Fruit fly (Drosophila melanogaster) whole organism, embryonic: ENCODE measurements around the gene Eip63F-1.

Experiments
- Asciz ChIP-seq: fragments of 200-800 bp; sonication (Bioruptor generic); optimal IDR thresholded peaks from 2 replicates; lab custom pipeline; 2017; ENCODE audit warnings: missing biosample characterization, mild to moderate bottlenecking, missing genetic modification characterization, missing genetic modification reagents
- B-H2 ChIP-seq: fragments of 200-800 bp; sonication (Bioruptor generic); optimal IDR thresholded peaks from 2 replicates; lab custom pipeline; 2018; ENCODE audit warnings: missing biosample characterization, mild to moderate bottlenecking, missing genetic modification characterization
- CG10321 ChIP-seq: fragments of 200-800 bp; sonication (Bioruptor generic); IDR thresholded peaks from 2 replicates; pipeline ENCODE4 v1.3.6; 2022; ENCODE audit warnings: missing biosample characterization, missing genetic modification characterization
- CG11504 ChIP-seq: fragments of 200-800 bp; sonication (Bioruptor generic); optimal IDR thresholded peaks from 3 replicates; lab custom pipeline; 2019; ENCODE audit warnings: missing biosample characterization, mild to moderate bottlenecking, missing genetic modification characterization, moderate library complexity
- CG12071 ChIP-seq: fragments of 200-800 bp; sonication (Bioruptor generic); optimal IDR thresholded peaks from 3 replicates; lab custom pipeline; 2018; ENCODE audit warnings: missing biosample characterization, mild to moderate bottlenecking, missing genetic modification characterization
- CG12299 ChIP-seq: fragments of 200-800 bp; sonication (Bioruptor generic); optimal IDR thresholded peaks from 2 replicates; lab custom pipeline; 2018; ENCODE audit warnings: missing biosample characterization, mild to moderate bottlenecking, missing genetic modification characterization
- CG1233 ChIP-seq: fragments of 200-800 bp; sonication (Bioruptor generic); optimal IDR thresholded peaks from 4 replicates; lab custom pipeline; 2018; ENCODE audit warnings: missing biosample characterization, mild to moderate bottlenecking, missing genetic modification characterization
- CG13296 ChIP-seq: fragments of 200-800 bp; sonication (Bioruptor generic); optimal IDR thresholded peaks from 3 replicates; lab custom pipeline; 2018; ENCODE audit warnings: missing biosample characterization, mild to moderate bottlenecking, missing genetic modification characterization
- CG13624 ChIP-seq: fragments of 200-800 bp; sonication (Bioruptor generic); optimal IDR thresholded peaks from 2 replicates; lab custom pipeline; 2016; ENCODE audit warnings: missing biosample characterization, missing genetic modification characterization
- CG15011 ChIP-seq: fragments of 200-800 bp; sonication (Bioruptor generic); optimal IDR thresholded peaks from 3 replicates; lab custom pipeline; 2018; ENCODE audit warnings: missing biosample characterization, mild to moderate bottlenecking, missing genetic modification characterization
- CG15269 ChIP-seq: fragments of 200-800 bp; sonication (Bioruptor generic); optimal IDR thresholded peaks from 2 replicates; lab custom pipeline; 2018; ENCODE audit warnings: missing biosample characterization, mild to moderate bottlenecking, missing genetic modification characterization, moderate library complexity
- CG15514 ChIP-seq: fragments of 200-800 bp; sonication (Bioruptor generic); optimal IDR thresholded peaks from 3 replicates; lab custom pipeline; 2017; ENCODE audit warnings: missing biosample characterization, missing genetic modification characterization, mild to moderate bottlenecking, moderate library complexity, missing genetic modification reagents
- CG16779 ChIP-seq: fragments of 200-800 bp; sonication (Bioruptor generic); IDR thresholded peaks from 2 replicates; pipeline ENCODE4 v1.3.6; 2022; ENCODE audit warnings: missing biosample characterization, missing genetic modification characterization
- CG1792 ChIP-seq: fragments of 200-800 bp; sonication (Bioruptor generic); optimal IDR thresholded peaks from 2 replicates; lab custom pipeline; 2016; ENCODE audit warnings: missing biosample characterization, missing genetic modification characterization
- CG18619 ChIP-seq: fragments of 200-800 bp; sonication (Bioruptor generic); optimal IDR thresholded peaks from 3 replicates; lab custom pipeline; 2017; ENCODE audit warnings: missing biosample characterization, mild to moderate bottlenecking, missing genetic modification characterization
- CG2199 ChIP-seq: fragments of 200-800 bp; sonication (Bioruptor generic); IDR thresholded peaks from 3 replicates; pipeline ENCODE4 v1.3.6; 2022; ENCODE audit warnings: missing biosample characterization, missing genetic modification characterization
- CG2678 ChIP-seq: fragments of 200-800 bp; sonication (Bioruptor generic); optimal IDR thresholded peaks from 3 replicates; lab custom pipeline; 2019; ENCODE audit warnings: missing biosample characterization, mild to moderate bottlenecking, missing genetic modification characterization, moderate library complexity
- CG5245 ChIP-seq: fragments of 200-800 bp; sonication (Bioruptor generic); optimal IDR thresholded peaks from 3 replicates; lab custom pipeline; 2016; ENCODE audit warnings: missing biosample characterization, missing genetic modification characterization
- CG6765 ChIP-seq: fragments of 200-800 bp; sonication (Bioruptor generic); optimal IDR thresholded peaks from 3 replicates; lab custom pipeline; 2017; ENCODE audit warnings: missing biosample characterization, mild to moderate bottlenecking, missing genetic modification characterization
- CG8290 ChIP-seq, 3 experiments: fragments of 200-800 bp; sonication (Bioruptor generic); optimal IDR thresholded peaks; 2 replicates each; lab custom pipeline; 2016 to 2019; ENCODE audit warnings: missing biosample characterization in 3 of 3, missing genetic modification characterization in 3 of 3, mild to moderate bottlenecking in 2 of 3, moderate library complexity in 1 of 3
- CG8765 ChIP-seq: fragments of 200-800 bp; sonication (Bioruptor generic); IDR thresholded peaks from 2 replicates; pipeline ENCODE4 v1.3.6; 2022; ENCODE audit warnings: missing biosample characterization, missing genetic modification characterization
- CG8924 ChIP-seq: fragments of 200-800 bp; optimal IDR thresholded peaks from 3 replicates; lab custom pipeline; 2019; ENCODE audit warnings: missing biosample characterization, mild to moderate bottlenecking, missing genetic modification characterization, moderate library complexity
- CG9215 ChIP-seq: fragments of 200-800 bp; sonication (Bioruptor generic); IDR thresholded peaks from 2 replicates; pipeline ENCODE4 v1.3.6; 2022; ENCODE audit warnings: missing biosample characterization, missing genetic modification characterization
- CG9797 ChIP-seq: fragments of 200-800 bp; sonication (Bioruptor generic); optimal IDR thresholded peaks from 3 replicates; lab custom pipeline; 2018; ENCODE audit warnings: missing biosample characterization, mild to moderate bottlenecking, missing genetic modification characterization
- Fer1 ChIP-seq: fragments of 200-800 bp; sonication (Bioruptor generic); optimal IDR thresholded peaks from 2 replicates; lab custom pipeline; 2017; ENCODE audit warnings: missing biosample characterization, mild to moderate bottlenecking, missing genetic modification characterization
- Fer2 ChIP-seq: fragments of 200-800 bp; sonication (Bioruptor generic); optimal IDR thresholded peaks from 2 replicates; lab custom pipeline; 2018; ENCODE audit warnings: missing biosample characterization, mild to moderate bottlenecking, missing genetic modification characterization, moderate library complexity
- Fer3 ChIP-seq: fragments of 200-800 bp; sonication (Bioruptor generic); optimal IDR thresholded peaks from 2 replicates; lab custom pipeline; 2018; ENCODE audit warnings: missing biosample characterization, mild to moderate bottlenecking, missing genetic modification characterization, moderate library complexity
- GATAe ChIP-seq: fragments of 200-800 bp; sonication (Bioruptor generic); conservative IDR thresholded peaks from 2 replicates; pipeline ENCODE4 v1.3.6; 2022; ENCODE audit warnings: missing biosample characterization, missing genetic modification characterization
- HHEX ChIP-seq: fragments of 200-800 bp; sonication (Bioruptor generic); optimal IDR thresholded peaks from 3 replicates; lab custom pipeline; 2017; ENCODE audit warnings: missing biosample characterization, mild to moderate bottlenecking, missing genetic modification characterization, missing genetic modification reagents
- Hmr ChIP-seq: fragments of 200-800 bp; sonication (Bioruptor generic); optimal IDR thresholded peaks from 3 replicates; lab custom pipeline; 2017; ENCODE audit warnings: mild to moderate bottlenecking, missing biosample characterization, missing genetic modification reagents, missing genetic modification characterization
- NfI ChIP-seq: fragments of 200-800 bp; sonication (Bioruptor generic); optimal IDR thresholded peaks from 3 replicates; lab custom pipeline; 2018; ENCODE audit warnings: missing biosample characterization, mild to moderate bottlenecking, missing genetic modification characterization, moderate library complexity
- Sox100B ChIP-seq: fragments of 200-800 bp; sonication (Bioruptor generic); optimal IDR thresholded peaks from 3 replicates; lab custom pipeline; 2018; ENCODE audit warnings: missing biosample characterization, mild to moderate bottlenecking, missing genetic modification characterization
- ash1 ChIP-seq: fragments of 200-800 bp; sonication (Bioruptor generic); optimal IDR thresholded peaks from 2 replicates; lab custom pipeline; 2018; ENCODE audit warnings: missing biosample characterization, mild to moderate bottlenecking, missing genetic modification characterization
- br ChIP-seq: fragments of >200 bp; optimal IDR thresholded peaks from 2 replicates; lab custom pipeline; 2017
- exex ChIP-seq: fragments of 200-800 bp; sonication (Bioruptor generic); optimal IDR thresholded peaks from 4 replicates; lab custom pipeline; 2018; ENCODE audit warnings: missing biosample characterization, mild to moderate bottlenecking, missing genetic modification characterization, moderate library complexity
- fd3F ChIP-seq: fragments of 200-800 bp; sonication (Bioruptor generic); optimal IDR thresholded peaks from 2 replicates; lab custom pipeline; 2018; ENCODE audit warnings: missing biosample characterization, mild to moderate bottlenecking, missing genetic modification characterization, moderate library complexity
- fd96Cb ChIP-seq: fragments of 200-800 bp; sonication (Bioruptor generic); optimal IDR thresholded peaks from 2 replicates; lab custom pipeline; 2018; ENCODE audit warnings: missing biosample characterization, mild to moderate bottlenecking, missing genetic modification characterization, moderate library complexity
- grau ChIP-seq: fragments of 200-800 bp; optimal IDR thresholded peaks from 3 replicates; lab custom pipeline; 2019; ENCODE audit warnings: missing biosample characterization, mild to moderate bottlenecking, missing genetic modification characterization, moderate library complexity
- ham ChIP-seq: fragments of 200-800 bp; sonication (Bioruptor generic); IDR thresholded peaks from 2 replicates; pipeline ENCODE4 v1.3.6; 2022; ENCODE audit warnings: missing biosample characterization, missing genetic modification characterization
- kay ChIP-seq: fragments of 200-800 bp; sonication (Bioruptor generic); optimal IDR thresholded peaks from 2 replicates; lab custom pipeline; 2016; ENCODE audit warnings: missing biosample characterization, missing genetic modification characterization
- mirr ChIP-seq: fragments of 200-800 bp; sonication (Bioruptor generic); optimal IDR thresholded peaks from 3 replicates; lab custom pipeline; 2018; ENCODE audit warnings: missing biosample characterization, mild to moderate bottlenecking, missing genetic modification characterization
- odd ChIP-seq: fragments of 200-800 bp; sonication (Bioruptor generic); optimal IDR thresholded peaks from 2 replicates; lab custom pipeline; 2017; ENCODE audit warnings: missing biosample characterization, mild to moderate bottlenecking, missing genetic modification characterization
- peb ChIP-seq: fragments of 200-800 bp; sonication (Bioruptor generic); IDR thresholded peaks from 2 replicates; pipeline ENCODE4 v1.3.6; 2022; ENCODE audit warnings: missing biosample characterization, missing genetic modification characterization
- schlank ChIP-seq: fragments of 200-800 bp; sonication (Bioruptor generic); optimal IDR thresholded peaks from 2 replicates; lab custom pipeline; 2018; ENCODE audit warnings: missing biosample characterization, mild to moderate bottlenecking, missing genetic modification characterization
- sd ChIP-seq: fragments of 200-800 bp; sonication (Bioruptor generic); optimal IDR thresholded peaks from 3 replicates; lab custom pipeline; 2018; ENCODE audit warnings: missing biosample characterization, mild to moderate bottlenecking, missing genetic modification characterization, moderate library complexity
- sens ChIP-seq: fragments of 200-800 bp; sonication (Bioruptor generic); peaks from one replicate; lab custom pipeline; 2016; ENCODE audit warnings: missing biosample characterization, missing genetic modification characterization
- sima ChIP-seq: fragments of 200-800 bp; sonication (Bioruptor generic); optimal IDR thresholded peaks from 2 replicates; lab custom pipeline; 2016; ENCODE audit warnings: missing biosample characterization, missing genetic modification characterization
- sqz ChIP-seq: fragments of 200-800 bp; sonication (Bioruptor generic); optimal IDR thresholded peaks from 3 replicates; lab custom pipeline; 2018; ENCODE audit warnings: missing biosample characterization, mild to moderate bottlenecking, missing genetic modification characterization
- sug ChIP-seq: fragments of 200-800 bp; optimal IDR thresholded peaks from 2 replicates; lab custom pipeline; 2019; ENCODE audit warnings: missing biosample characterization, mild to moderate bottlenecking, missing genetic modification characterization, moderate library complexity
- tio ChIP-seq: fragments of 200-800 bp; sonication (Bioruptor generic); optimal IDR thresholded peaks from 2 replicates; lab custom pipeline; 2017; ENCODE audit warnings: missing biosample characterization, missing genetic modification characterization, inconsistent platforms

The Eip63F-1 gene

DNA sequence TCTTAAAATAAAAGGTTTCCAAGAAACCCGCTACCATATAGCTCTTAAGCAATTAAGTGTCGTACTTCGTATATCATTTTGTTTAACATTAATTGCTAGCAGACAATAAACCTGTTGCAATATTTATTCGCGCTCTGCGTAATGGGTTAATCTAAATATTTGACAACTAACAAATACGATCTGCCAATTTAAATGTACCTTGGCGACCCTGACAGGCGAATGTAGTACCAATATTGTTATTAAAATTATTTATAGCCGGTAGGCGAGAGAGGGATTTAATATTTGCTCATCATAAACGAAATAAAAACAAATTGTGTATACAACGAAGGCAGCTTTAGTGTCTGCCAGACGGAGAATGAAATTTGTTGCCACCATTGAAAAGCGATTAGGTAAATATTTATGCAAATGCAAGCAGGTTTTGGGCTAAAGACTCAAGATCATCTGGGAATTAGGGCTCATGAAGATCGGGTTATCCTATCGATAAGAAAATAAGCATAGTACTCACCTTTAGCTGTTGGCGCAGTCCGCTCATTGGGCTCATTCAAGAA, 2.6 kb downstream of the Eip63F-1 start:
- TF ChIP-seq br (lab: Kevin White, UChicago) (no peak), CG15514 (GFP tag; lab: Kevin White, UChicago) (peak; percentile 64), CG6765 (peak; percentile 23), CG15011 (GFP tag; lab: Kevin White, UChicago) (peak; percentile 25), Asciz (GFP tag; lab: Kevin White, UChicago) (peak; percentile 7), exex (tag; lab: Kevin White, UChicago) (peak; percentile 25), ash1 (peak; percentile 24), CG9797 (GFP tag; lab: Kevin White, UChicago) (no peak), CG15269 (tag; lab: Kevin White, UChicago) (peak; percentile 60), sd (tag; lab: Kevin White, UChicago) (peak; percentile 43), GATAe (no peak), B-H2 (GFP tag; lab: Kevin White, UChicago) (peak; percentile 15), CG2678 (tag; lab: Kevin White, UChicago) (peak; percentile 64), CG1233 (GFP tag; lab: Kevin White, UChicago) (peak; percentile 21), odd (GFP tag; lab: Kevin White, UChicago) (peak; percentile 23), NfI (GFP tag; lab: Kevin White, UChicago) (peak; percentile 22), Fer3 (tag; lab: Kevin White, UChicago) (peak; percentile 71), CG9215 (GFP tag; lab: Robert Waterston, UW) (no peak), CG13296 (peak; percentile 34), schlank (peak; percentile 67), grau (tag; lab: Kevin White, UChicago) (peak; percentile 8), CG12071 (peak; percentile 55), HHEX (GFP tag; lab: Kevin White, UChicago) (peak; percentile 29), CG1792 (GFP tag; lab: Kevin White, UChicago) (no peak), mirr (GFP tag; lab: Kevin White, UChicago) (peak; percentile 27), CG2199 (no peak), ham (GFP tag; lab: Robert Waterston, UW) (no peak), Fer2 (tag; lab: Kevin White, UChicago) (peak; percentile 9), sqz (no peak), sima (no peak), CG12299 (tag; lab: Kevin White, UChicago) (peak; percentile 16), fd96Cb (no peak), CG13624 (no peak), Hmr (GFP tag; lab: Kevin White, UChicago) (peak; percentile 72), CG16779 (GFP tag; lab: Robert Waterston, UW) (no peak), CG18619 (peak; percentile 16), CG10321 (GFP tag; lab: Robert Waterston, UW) (no peak), CG11504 (peak; percentile 1), CG5245 (GFP tag; lab: Kevin White, UChicago) (no peak), fd3F (GFP tag; lab: Kevin White, UChicago) (peak; percentile 51), peb (GFP tag; lab: Robert Waterston, UW) (no peak), Sox100B (peak; percentile 12), Fer1 (GFP tag; lab: Kevin White, UChicago) (peak; percentile 65), CG8765 (GFP tag; lab: Robert Waterston, UW) (no peak), kay (GFP tag; lab: Kevin White, UChicago) (no peak), CG8924 (tag; lab: Kevin White, UChicago) (peak; percentile 8), tio (no peak), CG8290 (GFP tag; optimal IDR thresholded peaks at IDR 0.05; lab: Kevin White, UChicago) (no peak), CG8290 (tag; optimal IDR thresholded peaks at IDR 0.05; lab: Kevin White, UChicago) (peak in 1 of 2 experiments; percentile 81), sug (peak; percentile 19), sens (peak; percentile 44)
